Worm (Caenorhabditis elegans): ENCODE data around the gene H37A05.2.

Gene H37A05.2

DNA sequence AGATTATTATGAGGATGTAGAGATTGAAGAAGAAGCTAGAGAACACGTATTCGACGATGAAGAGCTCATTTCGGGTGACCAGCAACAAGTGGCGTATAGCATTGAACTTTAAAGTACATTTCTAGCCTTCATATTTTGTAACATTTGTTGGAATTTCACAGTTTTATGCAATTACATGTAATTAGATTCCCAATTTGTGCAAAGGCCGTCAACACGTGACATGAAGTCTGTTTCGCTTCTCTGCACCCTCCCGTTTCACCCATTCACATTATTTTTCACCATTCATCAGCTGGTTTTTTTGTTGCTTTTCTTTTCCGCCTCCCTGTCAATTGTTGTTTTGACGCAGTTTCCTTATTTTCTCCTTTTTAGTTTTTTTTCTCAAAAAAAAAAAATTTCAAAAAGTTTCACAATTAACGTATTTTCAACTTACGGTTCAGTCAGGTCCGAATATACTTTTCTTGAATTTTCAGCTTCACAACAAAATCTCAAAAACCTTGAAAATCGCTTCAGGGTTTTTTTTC is 6.9 kb downstream of the H37A05.2 start, which contains the start of gene sde-2 (continued):
- TF ChIP-seq efl-1 (optimal IDR thresholded peaks at IDR 0.05) (peak; percentile 6 to 39), efl-1 (GFP tag; optimal IDR thresholded peaks at IDR 0.05 in 1 of 2) (peak; percentile 28 to 86), snu-23 (GFP tag; optimal IDR thresholded peaks at IDR 0.05) (peak; percentile 33), lin-35 (GFP tag; optimal IDR thresholded peaks at IDR 0.05) (peak; percentile 6 to 47), lin-13 (GFP tag; optimal IDR thresholded peaks at IDR 0.05) (no peak), hlh-17 (GFP tag; optimal IDR thresholded peaks at IDR 0.05; ENCODE audit: borderline replicate concordance) (no peak), vab-15 (tag; optimal IDR thresholded peaks at IDR 0.05) (no peak), ztf-11 (tag; optimal IDR thresholded peaks at IDR 0.05) (no peak), nhr-20 (tag; optimal IDR thresholded peaks at IDR 0.05) (no peak), fkh-8 (tag; optimal IDR thresholded peaks at IDR 0.05) (no peak), nhr-47 (tag; optimal IDR thresholded peaks at IDR 0.05) (no peak), ceh-8 (GFP tag; optimal IDR thresholded peaks at IDR 0.05) (peak; percentile 57), unc-86 (tag; optimal IDR thresholded peaks at IDR 0.05) (no peak), hpl-2 (GFP tag; optimal IDR thresholded peaks at IDR 0.05) (no peak), mep-1 (tag; optimal IDR thresholded peaks at IDR 0.05) (no peak), blmp-1 (tag; optimal IDR thresholded peaks at IDR 0.05) (no peak), jun-1 (tag; optimal IDR thresholded peaks at IDR 0.05) (no peak), elt-2 (tag; optimal IDR thresholded peaks at IDR 0.05) (no peak), pax-3 (tag; optimal IDR thresholded peaks at IDR 0.05) (peak; percentile 36)

DNA sequence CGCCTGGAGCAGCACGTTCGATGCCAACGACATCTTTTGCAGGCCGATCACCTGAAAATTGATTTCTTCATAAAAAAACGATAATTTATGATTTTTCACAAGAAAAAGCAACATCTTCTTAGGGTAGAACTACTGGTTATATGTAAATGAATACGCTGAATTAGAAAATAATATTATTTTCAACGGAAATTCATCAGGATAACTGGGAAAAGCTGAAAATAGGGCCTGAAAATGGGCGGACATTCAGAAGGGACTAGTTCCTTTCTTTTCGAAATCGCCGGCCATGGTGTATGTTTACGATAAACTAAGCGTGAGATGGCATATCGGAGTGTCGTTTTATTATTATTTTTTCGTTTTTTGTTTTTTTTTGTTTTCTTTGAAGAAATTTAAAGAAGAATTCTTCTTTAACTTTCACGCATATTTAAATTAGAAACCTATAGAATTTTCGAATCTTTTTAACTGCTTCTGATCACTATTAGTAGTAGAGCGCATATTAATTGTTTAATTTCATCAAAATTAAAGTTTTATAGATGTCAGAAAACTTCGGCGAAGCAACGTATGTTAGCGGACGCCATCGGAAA is 8.4 kb downstream of the H37A05.2 start, which contains the start of the genes nduv-2 and F53F4.12:
Gene nduv-2 (minus strand): TSS at position 51 of the 581 bp plus-strand sequence.
Gene F53F4.12 (plus strand): TSS at position 531 of the 581 bp plus-strand sequence.
- TF ChIP-seq nhr-20 (tag; optimal IDR thresholded peaks at IDR 0.05) = no peak
- TF ChIP-seq ama-1 (optimal IDR thresholded peaks at IDR 0.05) = no peak
- TF ChIP-seq unc-130 (tag; optimal IDR thresholded peaks at IDR 0.05) = no peak
- no peak for TF ChIP-seq fkh-10 (GFP tag; optimal IDR thresholded peaks at IDR 0.05)
- no peak for TF ChIP-seq ceh-88 (GFP tag; IDR thresholded peaks at IDR 0.05)
- TF ChIP-seq Y116A8C.19 (tag; optimal IDR thresholded peaks at IDR 0.05; ENCODE audit: borderline replicate concordance) = no peak
- no peak for TF ChIP-seq mef-2 (tag; optimal IDR thresholded peaks at IDR 0.05)
- TF ChIP-seq lin-15B (tag; optimal IDR thresholded peaks at IDR 0.05) = peak; percentile 48
- no peak for TF ChIP-seq unc-30 (tag; optimal IDR thresholded peaks at IDR 0.05)
- TF ChIP-seq ceh-63 (GFP tag; optimal IDR thresholded peaks at IDR 0.05) = no peak
- TF ChIP-seq skn-1 (tag; optimal IDR thresholded peaks at IDR 0.05) = peak; percentile 10
- no peak for TF ChIP-seq grh-1 (GFP tag; IDR thresholded peaks at IDR 0.05)
- peak; percentile 1 for TF ChIP-seq nhr-47 (tag; optimal IDR thresholded peaks at IDR 0.05)
- TF ChIP-seq mdl-1 (tag; optimal IDR thresholded peaks at IDR 0.05) = no peak
- TF ChIP-seq lir-3 (tag; optimal IDR thresholded peaks at IDR 0.05; ENCODE audit: poor library complexity) = peak; percentile 13
- peak; percentile 16 for TF ChIP-seq nhr-71 (tag; optimal IDR thresholded peaks at IDR 0.05)
- no peak for TF ChIP-seq nhr-237 (tag; optimal IDR thresholded peaks at IDR 0.05)
- no peak for TF ChIP-seq sup-37 (GFP tag; optimal IDR thresholded peaks at IDR 0.05)
- TF ChIP-seq fkh-4 (tag; optimal IDR thresholded peaks at IDR 0.05; ENCODE audit: borderline replicate concordance) = no peak
- TF ChIP-seq hlh-17 (GFP tag; optimal IDR thresholded peaks at IDR 0.05; ENCODE audit: borderline replicate concordance) = no peak
- TF ChIP-seq elt-2 (tag; optimal IDR thresholded peaks at IDR 0.05) = no peak
- no peak for TF ChIP-seq alr-1 (tag; optimal IDR thresholded peaks at IDR 0.05; ENCODE audit: borderline replicate concordance)
- TF ChIP-seq hlh-4 (tag; optimal IDR thresholded peaks at IDR 0.05) = no peak
- no peak for TF ChIP-seq sptf-1 (tag; optimal IDR thresholded peaks at IDR 0.05)
- no peak for TF ChIP-seq egl-27 (tag; optimal IDR thresholded peaks at IDR 0.05)
- TF ChIP-seq lin-13 (GFP tag; optimal IDR thresholded peaks at IDR 0.05) = no peak
- no peak for TF ChIP-seq hpl-2 (GFP tag; optimal IDR thresholded peaks at IDR 0.05)
- no peak for TF ChIP-seq nhr-12 (tag; optimal IDR thresholded peaks at IDR 0.05)
- TF ChIP-seq swsn-7 (tag; optimal IDR thresholded peaks at IDR 0.05) = no peak
- TF ChIP-seq fos-1 (tag; optimal IDR thresholded peaks at IDR 0.05) = no peak
- TF ChIP-seq dsc-1 (tag; optimal IDR thresholded peaks at IDR 0.05) = no peak
- TF ChIP-seq ztf-11 (tag; optimal IDR thresholded peaks at IDR 0.05) = no peak
- TF ChIP-seq lin-39 (tag; optimal IDR thresholded peaks at IDR 0.05) = no peak
- TF ChIP-seq snpc-4 (tag; optimal IDR thresholded peaks at IDR 0.05) = no peak
- peak; percentile 45 for TF ChIP-seq snu-23 (GFP tag; optimal IDR thresholded peaks at IDR 0.05)
- TF ChIP-seq nhr-77 (tag; optimal IDR thresholded peaks at IDR 0.05) = no peak
- no peak for TF ChIP-seq jun-1 (tag; optimal IDR thresholded peaks at IDR 0.05)
- no peak for TF ChIP-seq aha-1 (tag; optimal IDR thresholded peaks at IDR 0.05)
- no peak for TF ChIP-seq nhr-19 (GFP tag; conservative IDR thresholded peaks at IDR 0.05)
- TF ChIP-seq unc-98 (GFP tag; IDR thresholded peaks at IDR 0.05) = no peak
- TF ChIP-seq vab-15 (tag; optimal IDR thresholded peaks at IDR 0.05) = no peak
